Fruit fly (Drosophila melanogaster) whole organism, embryonic: ENCODE data around the gene CG10068.

Experiments used
- Antp ChIP-seq: fragments of 200-800 bp; sonication (Bioruptor generic); optimal IDR thresholded peaks from 3 replicates; lab custom pipeline; 2016; ENCODE audit warnings: missing biosample characterization, missing genetic modification characterization
- Atf6 ChIP-seq: fragments of 200-800 bp; sonication (Bioruptor generic); IDR thresholded peaks from 2 replicates; pipeline ENCODE4 v1.3.6; 2022; ENCODE audit warnings: missing biosample characterization, missing genetic modification characterization
- CG10431 ChIP-seq: fragments of 200-800 bp; sonication (Bioruptor generic); optimal IDR thresholded peaks from 3 replicates; lab custom pipeline; 2018; ENCODE audit warnings: missing biosample characterization, mild to moderate bottlenecking, missing genetic modification characterization
- CG11247 ChIP-seq: fragments of 200-800 bp; sonication (Bioruptor generic); IDR thresholded peaks from 2 replicates; pipeline ENCODE4 v1.3.6; 2022; ENCODE audit warnings: missing biosample characterization, missing genetic modification characterization
- CG12104 ChIP-seq: fragments of 200-800 bp; sonication (Bioruptor generic); optimal IDR thresholded peaks from 3 replicates; lab custom pipeline; 2016; ENCODE audit warnings: missing biosample characterization, missing genetic modification characterization
- CG13123 ChIP-seq: fragments of 200-800 bp; sonication (Bioruptor generic); optimal IDR thresholded peaks from 2 replicates; lab custom pipeline; 2016; ENCODE audit warnings: missing biosample characterization, missing genetic modification characterization
- CG13894 ChIP-seq: fragments of 200-800 bp; sonication (Bioruptor generic); optimal IDR thresholded peaks from 3 replicates; lab custom pipeline; 2018; ENCODE audit warnings: missing biosample characterization, mild to moderate bottlenecking, missing genetic modification characterization, moderate library complexity
- CG14710 ChIP-seq: fragments of 200-800 bp; sonication (Bioruptor generic); optimal IDR thresholded peaks from 3 replicates; lab custom pipeline; 2019; ENCODE audit warnings: missing biosample characterization, mild to moderate bottlenecking, missing genetic modification characterization, moderate library complexity
- CG14965 ChIP-seq: fragments of 200-800 bp; sonication (Bioruptor generic); optimal IDR thresholded peaks from 2 replicates; lab custom pipeline; 2016; ENCODE audit warnings: missing biosample characterization, missing genetic modification characterization, borderline replicate concordance
- CG15696 ChIP-seq: fragments of 200-800 bp; sonication (Bioruptor generic); optimal IDR thresholded peaks from 2 replicates; lab custom pipeline; 2019; ENCODE audit warnings: missing biosample characterization, mild to moderate bottlenecking, missing genetic modification characterization, moderate library complexity
- CG17328 ChIP-seq: fragments of 200-800 bp; sonication (Bioruptor generic); IDR thresholded peaks from 2 replicates; pipeline ENCODE4 v1.3.6; 2022; ENCODE audit warnings: missing biosample characterization, missing genetic modification characterization
- CG18262 ChIP-seq: fragments of 200-800 bp; optimal IDR thresholded peaks from 3 replicates; lab custom pipeline; 2019; ENCODE audit warnings: missing biosample characterization, mild to moderate bottlenecking, missing genetic modification characterization, moderate library complexity
- CG18619 ChIP-seq: fragments of 200-800 bp; sonication (Bioruptor generic); optimal IDR thresholded peaks from 3 replicates; lab custom pipeline; 2017; ENCODE audit warnings: missing biosample characterization, mild to moderate bottlenecking, missing genetic modification characterization
- CG2116 ChIP-seq: fragments of 200-800 bp; sonication (Bioruptor generic); optimal IDR thresholded peaks from 3 replicates; lab custom pipeline; 2018; ENCODE audit warnings: missing biosample characterization, mild to moderate bottlenecking, missing genetic modification characterization
- CG30403 ChIP-seq: fragments of 200-800 bp; sonication (Bioruptor generic); optimal IDR thresholded peaks from 3 replicates; lab custom pipeline; 2016; ENCODE audit warnings: missing biosample characterization, missing genetic modification characterization
- CG32767 ChIP-seq: fragments of 200-800 bp; sonication (Bioruptor generic); IDR thresholded peaks from 2 replicates; pipeline ENCODE4 v1.3.6; 2022; ENCODE audit warnings: missing biosample characterization, missing genetic modification characterization
- CG5180 ChIP-seq: fragments of 200-800 bp; sonication (Bioruptor generic); optimal IDR thresholded peaks from 3 replicates; lab custom pipeline; 2017; ENCODE audit warnings: missing biosample characterization, missing genetic modification characterization, mild to moderate bottlenecking, moderate library complexity, missing genetic modification reagents
- CG6254 ChIP-seq: fragments of 200-800 bp; sonication (Bioruptor generic); optimal IDR thresholded peaks from 3 replicates; lab custom pipeline; 2017; ENCODE audit warnings: mild to moderate bottlenecking, missing biosample characterization, missing genetic modification reagents, missing genetic modification characterization
- CG9797 ChIP-seq: fragments of 200-800 bp; sonication (Bioruptor generic); optimal IDR thresholded peaks from 3 replicates; lab custom pipeline; 2018; ENCODE audit warnings: missing biosample characterization, mild to moderate bottlenecking, missing genetic modification characterization
- D ChIP-seq, 2 experiments: fragments of 200-800 bp in 1 of 2; fragments of >200 bp in 1 of 2; sonication (Bioruptor generic) in 1 of 2; optimal IDR thresholded peaks; 2 replicates in 1 of 2; 3 replicates in 1 of 2; lab custom pipeline; 2017; ENCODE audit warnings: mild to moderate bottlenecking in 1 of 2, missing biosample characterization in 1 of 2, missing genetic modification characterization in 1 of 2, missing genetic modification reagents in 1 of 2
- Dip3 ChIP-seq: fragments of 200-800 bp; sonication (Bioruptor generic); optimal IDR thresholded peaks from 3 replicates; lab custom pipeline; 2016; ENCODE audit warnings: missing biosample characterization, missing genetic modification characterization
- E2f1 ChIP-seq: fragments of 200-800 bp; sonication (Bioruptor generic); IDR thresholded peaks from 2 replicates; pipeline ENCODE4 v1.3.6; 2022; ENCODE audit warnings: missing biosample characterization, missing genetic modification characterization
- Hand ChIP-seq: fragments of 200-800 bp; sonication (Bioruptor generic); optimal IDR thresholded peaks from 2 replicates; lab custom pipeline; 2017; ENCODE audit warnings: mild to moderate bottlenecking, missing biosample characterization, missing genetic modification reagents, missing genetic modification characterization
- Ravus ChIP-seq: fragments of 200-800 bp; sonication (Bioruptor generic); IDR thresholded peaks from 2 replicates; pipeline ENCODE4 v1.3.6; 2022; ENCODE audit warnings: missing biosample characterization, missing genetic modification characterization
- Rx ChIP-seq: fragments of 200-800 bp; sonication (Bioruptor generic); IDR thresholded peaks from 2 replicates; pipeline ENCODE4 v1.3.6; 2022; ENCODE audit warnings: missing biosample characterization, missing genetic modification characterization
- Sin3A ChIP-seq: fragments of >200 bp; optimal IDR thresholded peaks from 2 replicates; lab custom pipeline; 2018
- Ssrp ChIP-seq: fragments of 200-800 bp; sonication (Bioruptor generic); optimal IDR thresholded peaks from 2 replicates; lab custom pipeline; 2018; ENCODE audit warnings: missing biosample characterization, mild to moderate bottlenecking, missing genetic modification characterization, moderate library complexity
- Usf ChIP-seq: fragments of 200-800 bp; sonication (Bioruptor generic); optimal IDR thresholded peaks from 2 replicates; lab custom pipeline; 2017; ENCODE audit warnings: missing genotype, missing biosample characterization, missing genetic modification characterization
- abd-A ChIP-seq: fragments of 200-800 bp; sonication (Bioruptor generic); optimal IDR thresholded peaks from 3 replicates; lab custom pipeline; 2019; ENCODE audit warnings: missing biosample characterization, mild to moderate bottlenecking, missing genetic modification characterization, moderate library complexity
- ac ChIP-seq: fragments of 200-800 bp; sonication (Bioruptor generic); optimal IDR thresholded peaks from 3 replicates; lab custom pipeline; 2017; ENCODE audit warnings: missing biosample characterization, mild to moderate bottlenecking, missing genetic modification characterization
- emc ChIP-seq: fragments of 200-800 bp; sonication (Bioruptor generic); optimal IDR thresholded peaks from 2 replicates; lab custom pipeline; 2016; ENCODE audit warnings: missing biosample characterization, missing genetic modification characterization
- eyg ChIP-seq: fragments of 200-800 bp; sonication (Bioruptor generic); optimal IDR thresholded peaks from 3 replicates; lab custom pipeline; 2016; ENCODE audit warnings: missing biosample characterization, missing genetic modification characterization
- fd64A ChIP-seq: fragments of 200-800 bp; sonication (Bioruptor generic); optimal IDR thresholded peaks from 3 replicates; lab custom pipeline; 2018; ENCODE audit warnings: missing biosample characterization, mild to moderate bottlenecking, missing genetic modification characterization
- fru ChIP-seq: fragments of >200 bp; optimal IDR thresholded peaks from 2 replicates; lab custom pipeline; 2017
- insv ChIP-seq, 2 experiments: fragments of 200-800 bp; sonication (Bioruptor generic); optimal IDR thresholded peaks; 3 replicates each; lab custom pipeline; 2016 to 2018; ENCODE audit warnings: missing biosample characterization in 2 of 2, missing genetic modification characterization in 2 of 2
- jigr1 ChIP-seq: fragments of 200-800 bp; sonication (Bioruptor generic); IDR thresholded peaks from 3 replicates; pipeline ENCODE4 v1.3.6; 2022; ENCODE audit warnings: missing biosample characterization, missing genetic modification characterization
- kay ChIP-seq: fragments of 200-800 bp; sonication (Bioruptor generic); optimal IDR thresholded peaks from 2 replicates; lab custom pipeline; 2016; ENCODE audit warnings: missing biosample characterization, missing genetic modification characterization
- oc ChIP-seq: fragments of 200-800 bp; sonication (Bioruptor generic); optimal IDR thresholded peaks from 2 replicates; lab custom pipeline; 2018; ENCODE audit warnings: missing biosample characterization, mild to moderate bottlenecking, missing genetic modification characterization, moderate library complexity
- prd ChIP-seq, 3 experiments: fragments of >200 bp in 2 of 3; fragments of 200-800 bp in 1 of 3; sonication (Bioruptor generic) in 1 of 3; optimal IDR thresholded peaks in 2 of 3; IDR thresholded peaks in 1 of 3; 2 replicates in 2 of 3; 3 replicates in 1 of 3; pipeline versions ENCODE4 v1.3.6 to Lab custom; 2017 to 2022; ENCODE audit warnings: missing biosample characterization in 1 of 3, missing genetic modification characterization in 1 of 3
- tin ChIP-seq: fragments of 200-800 bp; sonication (Bioruptor generic); optimal IDR thresholded peaks from 3 replicates; lab custom pipeline; 2016; ENCODE audit warnings: missing biosample characterization, missing genetic modification characterization
- unpg ChIP-seq: fragments of 200-800 bp; sonication (Bioruptor generic); optimal IDR thresholded peaks from 3 replicates; lab custom pipeline; 2018; ENCODE audit warnings: missing biosample characterization, mild to moderate bottlenecking, missing genetic modification characterization, moderate library complexity
- wek ChIP-seq: fragments of 200-800 bp; sonication (Bioruptor generic); optimal IDR thresholded peaks from 3 replicates; lab custom pipeline; 2018; ENCODE audit warnings: missing biosample characterization, mild to moderate bottlenecking, missing genetic modification characterization, moderate library complexity

CG10068 gene

DNA sequence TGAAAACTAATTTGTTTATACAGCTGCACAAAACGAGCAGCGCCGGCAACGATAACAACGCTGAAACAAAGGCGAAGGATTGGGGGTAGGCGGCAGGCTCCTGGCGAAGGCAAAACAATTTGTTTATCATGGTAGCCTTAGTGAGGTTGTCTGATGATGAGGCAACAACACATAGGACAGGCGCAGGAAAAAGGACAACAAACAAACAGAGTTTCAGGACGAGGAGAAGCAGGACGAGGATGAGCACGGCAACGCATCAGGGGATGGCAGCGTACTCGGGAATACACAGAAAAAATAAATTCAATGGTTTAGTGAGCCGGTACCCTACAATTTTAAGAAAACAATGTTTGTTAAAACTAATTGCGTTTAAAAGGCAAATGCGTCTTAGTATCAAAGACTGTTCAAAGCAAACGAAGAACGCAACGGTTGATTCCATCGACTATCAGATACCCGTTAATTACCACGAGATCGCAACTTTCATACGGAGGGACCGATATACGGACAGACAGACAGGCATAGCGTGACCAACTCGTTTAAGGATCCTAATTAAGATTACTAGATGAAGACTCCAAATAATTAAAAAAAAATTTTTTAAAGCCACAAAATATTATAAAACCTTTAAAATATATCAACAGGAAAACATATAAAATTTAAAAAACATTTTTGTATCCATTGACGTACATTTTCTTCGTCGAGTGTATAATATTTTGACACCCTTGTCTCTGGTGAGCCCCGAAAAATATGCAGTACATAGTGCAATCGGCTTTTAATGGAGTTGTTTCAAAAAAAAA lies 7.1 kb upstream of the CG10068 start (continued):
- TF ChIP-seq Dip3 = no peak
- peak; percentile 54 for TF ChIP-seq CG18262 (tag; lab: Kevin White, UChicago)
- TF ChIP-seq Ravus (GFP tag; lab: Robert Waterston, UW) = no peak
- no peak for TF ChIP-seq CG10431 (GFP tag; lab: Kevin White, UChicago)
- no peak for TF ChIP-seq CG17328 (GFP tag; lab: Robert Waterston, UW)
- TF ChIP-seq fd64A = no peak
- no peak for TF ChIP-seq CG5180 (GFP tag; lab: Kevin White, UChicago)
- no peak for TF ChIP-seq Rx (GFP tag; lab: Robert Waterston, UW)
- TF ChIP-seq CG15696 (tag; lab: Kevin White, UChicago) = peak; percentile 42
- TF ChIP-seq Hand = no peak
- TF ChIP-seq eyg (GFP tag; lab: Kevin White, UChicago) = no peak
- TF ChIP-seq abd-A (tag; lab: Kevin White, UChicago) = no peak
- no peak for TF ChIP-seq Antp (GFP tag; lab: Kevin White, UChicago)
- no peak for TF ChIP-seq CG9797 (GFP tag; lab: Kevin White, UChicago)
- no peak for TF ChIP-seq D (optimal IDR thresholded peaks at IDR 0.05; lab: Kevin White, UChicago)
- no peak for TF ChIP-seq D (GFP tag; optimal IDR thresholded peaks at IDR 0.05; lab: Kevin White, UChicago)
- TF ChIP-seq CG30403 (GFP tag; lab: Kevin White, UChicago) = peak; percentile 10
- no peak for TF ChIP-seq CG18619 (GFP tag; lab: Kevin White, UChicago)
- TF ChIP-seq unpg (GFP tag; lab: Kevin White, UChicago) = no peak
- TF ChIP-seq fru (lab: Kevin White, UChicago) = no peak
- no peak for TF ChIP-seq insv (GFP tag; optimal IDR thresholded peaks at IDR 0.05; lab: Kevin White, UChicago)
- no peak for TF ChIP-seq CG2116 (GFP tag; lab: Kevin White, UChicago)
- TF ChIP-seq CG32767 (GFP tag; lab: Robert Waterston, UW) = no peak
- TF ChIP-seq Usf = no peak
- no peak for TF ChIP-seq emc (GFP tag; lab: Kevin White, UChicago)
- no peak for TF ChIP-seq prd (optimal IDR thresholded peaks at IDR 0.05; lab: Kevin White, UChicago)
- peak; percentile 14; the same call in 1 of the 3 replicates for TF ChIP-seq prd (GFP tag; IDR thresholded peaks at IDR 0.05; lab: Robert Waterston, UW)
- TF ChIP-seq CG14710 (tag; lab: Kevin White, UChicago) = peak; percentile 40
- no peak for TF ChIP-seq Sin3A
- peak; percentile 1 for TF ChIP-seq tin (GFP tag; lab: Kevin White, UChicago)
- TF ChIP-seq Atf6 (GFP tag; lab: Robert Waterston, UW) = no peak
- no peak for TF ChIP-seq CG11247 (GFP tag; lab: Robert Waterston, UW)
- no peak for TF ChIP-seq CG13894 (tag; lab: Kevin White, UChicago)
- TF ChIP-seq Ssrp (tag; lab: Kevin White, UChicago) = peak; percentile 3
- no peak for TF ChIP-seq E2f1 (GFP tag; lab: Robert Waterston, UW)
- no peak for TF ChIP-seq jigr1 (GFP tag; lab: Robert Waterston, UW)

dm6 chr3R:7131260-7131659 lies 3.4 kb upstream of the CG10068 start, which contains the start of gene CG31493:
Gene CG31493, plus strand, starts transcription at chr3R:7131560.
- TF ChIP-seq CG13123 (GFP tag; lab: Kevin White, UChicago) (no peak), oc (tag; lab: Kevin White, UChicago) (no peak), CG6254 (no peak), kay (GFP tag; lab: Kevin White, UChicago) (no peak), CG14965 (GFP tag; lab: Kevin White, UChicago) (no peak), wek (GFP tag; lab: Kevin White, UChicago) (no peak), ac (GFP tag; lab: Kevin White, UChicago) (no peak), CG12104 (GFP tag; lab: Kevin White, UChicago) (no peak)
- TF ChIP-seq, all 482 proteins: peak for 0
